Fruit fly (Drosophila melanogaster) whole organism, embryonic: ENCODE measurements around the gene CG33278.

Experiments
- Asciz ChIP-seq: fragments of 200-800 bp; sonication (Bioruptor generic); optimal IDR thresholded peaks from 2 replicates; lab custom pipeline; 2017; ENCODE audit warnings: missing biosample characterization, mild to moderate bottlenecking, missing genetic modification characterization, missing genetic modification reagents
- Atf6 ChIP-seq: fragments of 200-800 bp; sonication (Bioruptor generic); IDR thresholded peaks from 2 replicates; pipeline ENCODE4 v1.3.6; 2022; ENCODE audit warnings: missing biosample characterization, missing genetic modification characterization
- CG10321 ChIP-seq: fragments of 200-800 bp; sonication (Bioruptor generic); IDR thresholded peaks from 2 replicates; pipeline ENCODE4 v1.3.6; 2022; ENCODE audit warnings: missing biosample characterization, missing genetic modification characterization
- CG10979 ChIP-seq: fragments of 200-800 bp; sonication (Bioruptor generic); optimal IDR thresholded peaks from 2 replicates; lab custom pipeline; 2018; ENCODE audit warnings: missing biosample characterization, mild to moderate bottlenecking, missing genetic modification characterization, moderate library complexity
- CG11456 ChIP-seq: fragments of 200-800 bp; sonication (Bioruptor generic); IDR thresholded peaks from 3 replicates; pipeline ENCODE4 v1.3.6; 2022; ENCODE audit warnings: missing biosample characterization, missing genetic modification characterization
- CG11695 ChIP-seq: fragments of 200-800 bp; sonication (Bioruptor generic); IDR thresholded peaks from 3 replicates; pipeline ENCODE4 v1.3.6; 2022; ENCODE audit warnings: missing biosample characterization, missing genetic modification characterization
- CG12769 ChIP-seq: fragments of 200-800 bp; sonication (Bioruptor generic); optimal IDR thresholded peaks from 2 replicates; lab custom pipeline; 2019; ENCODE audit warnings: missing biosample characterization, mild to moderate bottlenecking, missing genetic modification characterization, moderate library complexity
- CG13894 ChIP-seq: fragments of 200-800 bp; sonication (Bioruptor generic); optimal IDR thresholded peaks from 3 replicates; lab custom pipeline; 2018; ENCODE audit warnings: missing biosample characterization, mild to moderate bottlenecking, missing genetic modification characterization, moderate library complexity
- CG14860 ChIP-seq: fragments of 200-800 bp; sonication (Bioruptor generic); IDR thresholded peaks from 3 replicates; pipeline ENCODE4 v1.3.6; 2022; ENCODE audit warnings: missing biosample characterization, missing genetic modification characterization; ENCODE audit not compliant: partially characterized antibody
- CG2202 ChIP-seq: fragments of 200-800 bp; sonication (Bioruptor generic); optimal IDR thresholded peaks from 2 replicates; lab custom pipeline; 2018; ENCODE audit warnings: missing biosample characterization, mild to moderate bottlenecking, missing genetic modification characterization
- CG31224 ChIP-seq: fragments of 200-800 bp; sonication (Bioruptor generic); IDR thresholded peaks from 2 replicates; pipeline ENCODE4 v1.3.6; 2022; ENCODE audit warnings: missing biosample characterization, missing genetic modification characterization
- CG3838 ChIP-seq: fragments of 200-800 bp; sonication (Bioruptor generic); optimal IDR thresholded peaks from 3 replicates; lab custom pipeline; 2016; ENCODE audit warnings: missing biosample characterization, missing genetic modification characterization
- CG3995 ChIP-seq: fragments of 200-800 bp; sonication (Bioruptor generic); optimal IDR thresholded peaks from 3 replicates; lab custom pipeline; 2016; ENCODE audit warnings: missing biosample characterization, missing genetic modification characterization
- CG4617 ChIP-seq: fragments of 200-800 bp; sonication (Bioruptor generic); optimal IDR thresholded peaks from 3 replicates; lab custom pipeline; 2016; ENCODE audit warnings: missing biosample characterization, missing genetic modification characterization, borderline replicate concordance
- CG4854 ChIP-seq: fragments of 200-800 bp; sonication (Bioruptor generic); optimal IDR thresholded peaks from 2 replicates; lab custom pipeline; 2016; ENCODE audit warnings: missing biosample characterization, missing genetic modification characterization, inconsistent platforms
- CG5953 ChIP-seq: fragments of 200-800 bp; sonication (Bioruptor generic); IDR thresholded peaks from 2 replicates; pipeline ENCODE4 v1.3.6; 2022; ENCODE audit warnings: missing biosample characterization, missing genetic modification characterization
- CG6175 ChIP-seq: fragments of 200-800 bp; sonication (Bioruptor generic); IDR thresholded peaks from 3 replicates; pipeline ENCODE4 v1.3.6; 2022; ENCODE audit warnings: missing biosample characterization, missing genetic modification characterization
- CG6791 ChIP-seq: fragments of 200-800 bp; sonication (Bioruptor generic); IDR thresholded peaks from 3 replicates; pipeline ENCODE4 v1.3.6; 2022; ENCODE audit warnings: missing biosample characterization, missing genetic modification characterization; ENCODE audit not compliant: partially characterized antibody
- CG6854 ChIP-seq: fragments of 200-800 bp; sonication (Bioruptor generic); optimal IDR thresholded peaks from 3 replicates; lab custom pipeline; 2017; ENCODE audit warnings: missing biosample characterization, mild to moderate bottlenecking, missing genetic modification characterization
- CG8281 ChIP-seq: fragments of 200-800 bp; sonication (Bioruptor generic); optimal IDR thresholded peaks from 2 replicates; lab custom pipeline; 2018; ENCODE audit warnings: missing biosample characterization, mild to moderate bottlenecking, missing genetic modification characterization, moderate library complexity
- CG8359 ChIP-seq: fragments of 200-800 bp; sonication (Bioruptor generic); optimal IDR thresholded peaks from 2 replicates; lab custom pipeline; 2017; ENCODE audit warnings: missing biosample characterization, mild to moderate bottlenecking, missing genetic modification characterization, borderline replicate concordance
- CG8765 ChIP-seq: fragments of 200-800 bp; sonication (Bioruptor generic); IDR thresholded peaks from 2 replicates; pipeline ENCODE4 v1.3.6; 2022; ENCODE audit warnings: missing biosample characterization, missing genetic modification characterization
- CTCF ChIP-seq: fragments of 200-800 bp; sonication (Bioruptor generic); optimal IDR thresholded peaks from 2 replicates; lab custom pipeline; 2017; ENCODE audit warnings: missing biosample characterization, mild to moderate bottlenecking, missing genetic modification characterization, moderate library complexity
- CrebB ChIP-seq: fragments of 200-800 bp; sonication (Bioruptor generic); optimal IDR thresholded peaks from 3 replicates; lab custom pipeline; 2018; ENCODE audit warnings: missing biosample characterization, mild to moderate bottlenecking, missing genetic modification characterization
- Dek ChIP-seq: fragments of 200-800 bp; sonication (Bioruptor generic); optimal IDR thresholded peaks from 3 replicates; lab custom pipeline; 2019; ENCODE audit warnings: missing biosample characterization, mild to moderate bottlenecking, missing genetic modification characterization, moderate library complexity
- Dfd ChIP-seq, 2 experiments: fragments of >200 bp; optimal IDR thresholded peaks; 2 replicates each; lab custom pipeline; 2017; ENCODE audit warnings: missing biosample characterization in 2 of 2, missing genetic modification characterization in 2 of 2
- Doc2 ChIP-seq: fragments of 200-800 bp; sonication (Bioruptor generic); IDR thresholded peaks from 2 replicates; pipeline ENCODE4 v1.3.6; 2022; ENCODE audit warnings: missing biosample characterization, missing genetic modification characterization
- E2f2 ChIP-seq: fragments of 200-800 bp; sonication (Bioruptor generic); IDR thresholded peaks from 2 replicates; pipeline ENCODE4 v1.3.6; 2022; ENCODE audit warnings: missing biosample characterization, missing genetic modification characterization
- Hr39 ChIP-seq: fragments of >200 bp; optimal IDR thresholded peaks from 2 replicates; lab custom pipeline; 2017
- MBD-R2 ChIP-seq: fragments of 200-800 bp; sonication (Bioruptor generic); IDR thresholded peaks from 2 replicates; pipeline ENCODE4 v1.3.6; 2022; ENCODE audit warnings: missing biosample characterization, missing genetic modification characterization
- Mrtf ChIP-seq: fragments of 200-800 bp; sonication (Bioruptor generic); IDR thresholded peaks from 3 replicates; pipeline ENCODE4 v1.3.6; 2022; ENCODE audit warnings: missing biosample characterization, missing genetic modification characterization
- Nf-YB ChIP-seq: fragments of 200-800 bp; sonication (Bioruptor generic); optimal IDR thresholded peaks from 3 replicates; lab custom pipeline; 2019; ENCODE audit warnings: missing biosample characterization, mild to moderate bottlenecking, missing genetic modification characterization, moderate library complexity
- fd64A ChIP-seq: fragments of 200-800 bp; sonication (Bioruptor generic); optimal IDR thresholded peaks from 3 replicates; lab custom pipeline; 2018; ENCODE audit warnings: missing biosample characterization, mild to moderate bottlenecking, missing genetic modification characterization
- gfzf ChIP-seq: fragments of 200-800 bp; sonication (Bioruptor generic); optimal IDR thresholded peaks from 2 replicates; lab custom pipeline; 2016; ENCODE audit warnings: missing biosample characterization, mild to moderate bottlenecking, missing genetic modification characterization, moderate library complexity
- her ChIP-seq: fragments of 200-800 bp; sonication (Bioruptor generic); optimal IDR thresholded peaks from 2 replicates; lab custom pipeline; 2016; ENCODE audit warnings: missing biosample characterization, missing genetic modification characterization
- lab ChIP-seq: fragments of 200-800 bp; sonication (Bioruptor generic); optimal IDR thresholded peaks from 3 replicates; lab custom pipeline; 2017; ENCODE audit warnings: missing biosample characterization, missing genetic modification characterization, mild to moderate bottlenecking, moderate library complexity, missing genetic modification reagents
- maf-S ChIP-seq: fragments of 200-800 bp; sonication (Bioruptor generic); optimal IDR thresholded peaks from 2 replicates; lab custom pipeline; 2016; ENCODE audit warnings: missing biosample characterization, missing genetic modification characterization
- nerfin-1 ChIP-seq: fragments of 200-800 bp; sonication (Bioruptor generic); optimal IDR thresholded peaks from 3 replicates; lab custom pipeline; 2019; ENCODE audit warnings: missing biosample characterization, mild to moderate bottlenecking, missing genetic modification characterization, moderate library complexity
- oc ChIP-seq: fragments of 200-800 bp; sonication (Bioruptor generic); optimal IDR thresholded peaks from 2 replicates; lab custom pipeline; 2018; ENCODE audit warnings: missing biosample characterization, mild to moderate bottlenecking, missing genetic modification characterization, moderate library complexity
- org-1 ChIP-seq: fragments of 200-800 bp; sonication (Bioruptor generic); optimal IDR thresholded peaks from 2 replicates; lab custom pipeline; 2017; ENCODE audit warnings: missing biosample characterization, missing genetic modification characterization
- p53 ChIP-seq: fragments of 200-800 bp; sonication (Bioruptor generic); optimal IDR thresholded peaks from 2 replicates; lab custom pipeline; 2016; ENCODE audit warnings: missing biosample characterization, missing genetic modification characterization
- phol ChIP-seq: fragments of 200-800 bp; sonication (Bioruptor generic); optimal IDR thresholded peaks from 3 replicates; lab custom pipeline; 2018; ENCODE audit warnings: missing biosample characterization, mild to moderate bottlenecking, missing genetic modification characterization, moderate library complexity
- pnt ChIP-seq: fragments of 200-800 bp; sonication (Bioruptor generic); optimal IDR thresholded peaks from 3 replicates; lab custom pipeline; 2016; ENCODE audit warnings: missing biosample characterization, missing genetic modification characterization
- psq ChIP-seq: fragments of 200-800 bp; sonication (Bioruptor generic); optimal IDR thresholded peaks from 2 replicates; lab custom pipeline; 2017; ENCODE audit warnings: missing biosample characterization, missing genetic modification characterization
- rib ChIP-seq: fragments of 200-800 bp; sonication (Bioruptor generic); IDR thresholded peaks from 2 replicates; pipeline ENCODE4 v1.3.6; 2022; ENCODE audit warnings: missing biosample characterization, missing genetic modification characterization
- scrt ChIP-seq: fragments of 200-800 bp; sonication (Bioruptor generic); optimal IDR thresholded peaks from 2 replicates; lab custom pipeline; 2018; ENCODE audit warnings: missing biosample characterization, mild to moderate bottlenecking, missing genetic modification characterization, moderate library complexity
- slou ChIP-seq: fragments of 200-800 bp; sonication (Bioruptor generic); optimal IDR thresholded peaks from 3 replicates; lab custom pipeline; 2016; ENCODE audit warnings: missing biosample characterization, missing genetic modification characterization
- sna ChIP-seq: fragments of 200-800 bp; sonication (Bioruptor generic); IDR thresholded peaks from 2 replicates; pipeline ENCODE4 v1.3.6; 2022; ENCODE audit warnings: missing biosample characterization, missing genetic modification characterization; ENCODE audit not compliant: partially characterized antibody
- stwl ChIP-seq: fragments of 200-800 bp; sonication (Bioruptor generic); optimal IDR thresholded peaks from 3 replicates; lab custom pipeline; 2018; ENCODE audit warnings: missing biosample characterization, mild to moderate bottlenecking, missing genetic modification characterization, moderate library complexity
- sug ChIP-seq: fragments of 200-800 bp; optimal IDR thresholded peaks from 2 replicates; lab custom pipeline; 2019; ENCODE audit warnings: missing biosample characterization, mild to moderate bottlenecking, missing genetic modification characterization, moderate library complexity
- wdn ChIP-seq: fragments of 200-800 bp; sonication (Bioruptor generic); IDR thresholded peaks from 2 replicates; pipeline ENCODE4 v1.3.6; 2022; ENCODE audit warnings: missing biosample characterization, missing genetic modification characterization

Gene CG33278

dm6 chr3L:7433325-7433827 is 17.3 kb upstream of the CG33278 start (continued):
- TF ChIP-seq fd64A (GFP tag; lab: Kevin White, UChicago), result no peak
- TF ChIP-seq CTCF (GFP tag; lab: Kevin White, UChicago), result no peak
- no peak for TF ChIP-seq psq
- no peak for TF ChIP-seq Dfd (GFP tag; optimal IDR thresholded peaks at IDR 0.05; lab: Kevin White, UChicago)
- no peak for TF ChIP-seq Mrtf (GFP tag; lab: Robert Waterston, UW)
- no peak for TF ChIP-seq Nf-YB
- TF ChIP-seq stwl (tag; lab: Kevin White, UChicago), result no peak
- TF ChIP-seq p53, result no peak
- TF ChIP-seq CG8281 (tag; lab: Kevin White, UChicago), result peak; percentile 74
- peak; percentile 28 for TF ChIP-seq Asciz
- TF ChIP-seq CG6175, result no peak
- peak; percentile 71 for TF ChIP-seq CG12769 (tag; lab: Kevin White, UChicago)
- no peak for TF ChIP-seq CG8359 (GFP tag; lab: Kevin White, UChicago)
- no peak for TF ChIP-seq nerfin-1 (tag; lab: Kevin White, UChicago)
- TF ChIP-seq CrebB, result no peak
- no peak for TF ChIP-seq her (GFP tag; lab: Kevin White, UChicago)
- TF ChIP-seq CG11695 (GFP tag; lab: Robert Waterston, UW), result peak; percentile 28; the same call in 1 of the 3 replicates
- TF ChIP-seq sna, result no peak
- TF ChIP-seq CG3995 (GFP tag; lab: Kevin White, UChicago), result no peak
- TF ChIP-seq oc (tag; lab: Kevin White, UChicago), result peak; percentile 21
- TF ChIP-seq CG6791, result peak; percentile 10; the same call in 1 of the 3 replicates
- TF ChIP-seq rib (GFP tag; lab: Robert Waterston, UW), result peak; percentile 76
- TF ChIP-seq Dek (tag; lab: Kevin White, UChicago), result no peak
- no peak for TF ChIP-seq slou
- TF ChIP-seq CG11456, result no peak
- TF ChIP-seq Atf6, result peak; percentile 48; the same call in 1 of the 2 replicates
- TF ChIP-seq Doc2 (GFP tag; lab: Robert Waterston, UW), result no peak
- TF ChIP-seq Hr39, result no peak
- TF ChIP-seq lab, result peak; percentile 4
- TF ChIP-seq maf-S (GFP tag; lab: Kevin White, UChicago), result no peak
- TF ChIP-seq gfzf, result no peak
- TF ChIP-seq sug, result peak; percentile 82
- TF ChIP-seq CG13894, result peak; percentile 28
- peak; percentile 52 for TF ChIP-seq phol
- no peak for TF ChIP-seq CG4854 (GFP tag; lab: Kevin White, UChicago)
- TF ChIP-seq org-1, result no peak
- no peak for TF ChIP-seq CG2202
- no peak for TF ChIP-seq wdn
- 0 out of 2 replicates have a peak, but pooled peaks have one; percentile 15 for TF ChIP-seq CG31224 (GFP tag; lab: Robert Waterston, UW)
- no peak for TF ChIP-seq CG5953 (GFP tag; lab: Robert Waterston, UW)
- TF ChIP-seq E2f2 (GFP tag; lab: Robert Waterston, UW), result 0 out of 2 replicates have a peak, but pooled peaks have one; percentile 12
- peak; percentile 6; the same call in 1 of the 2 replicates for TF ChIP-seq CG10321 (GFP tag; lab: Robert Waterston, UW)
- no peak for TF ChIP-seq scrt (GFP tag; lab: Kevin White, UChicago)
- no peak for TF ChIP-seq pnt (GFP tag; lab: Kevin White, UChicago)
- TF ChIP-seq CG8765 (GFP tag; lab: Robert Waterston, UW), result no peak
- no peak for TF ChIP-seq CG3838 (GFP tag; lab: Kevin White, UChicago)
- TF ChIP-seq CG6854 (GFP tag; lab: Kevin White, UChicago), result no peak
- TF ChIP-seq CG14860, result no peak
- 0 out of 2 replicates have a peak, but pooled peaks have one; percentile 12 for TF ChIP-seq MBD-R2
- peak; percentile 59 for TF ChIP-seq CG10979 (tag; lab: Kevin White, UChicago)
- TF ChIP-seq CG4617 (GFP tag; lab: Kevin White, UChicago), result no peak
